Worm (Caenorhabditis elegans): ENCODE measurements around the gene nhr-234.

The nhr-234 gene

DNA sequence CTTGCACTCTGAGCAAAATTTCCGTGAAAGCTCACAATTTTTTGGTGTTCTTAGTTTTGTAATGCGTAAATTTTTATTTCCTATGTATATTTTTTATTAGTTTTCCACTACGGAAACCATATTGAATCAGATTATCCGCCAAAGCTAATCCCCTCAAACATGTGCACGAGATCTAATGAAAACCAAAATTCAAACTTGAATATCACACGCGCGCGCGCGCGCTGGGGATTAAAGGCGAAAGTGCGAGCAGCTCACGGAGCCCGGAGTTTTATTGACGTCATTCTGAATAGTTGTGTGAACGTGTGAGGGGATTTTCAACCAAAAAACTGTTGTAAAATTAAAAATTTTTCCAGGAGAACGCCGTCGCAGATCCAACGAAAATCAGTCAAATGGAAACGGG, 32.4 kb downstream of the nhr-234 start:
- no peak for TF ChIP-seq nhr-11 (tag; optimal IDR thresholded peaks at IDR 0.05)
- no peak for TF ChIP-seq nhr-23 (tag; optimal IDR thresholded peaks at IDR 0.05)
- TF ChIP-seq fos-1 (tag; optimal IDR thresholded peaks at IDR 0.05) = no peak
- no peak for TF ChIP-seq ztf-11 (tag; optimal IDR thresholded peaks at IDR 0.05)
- TF ChIP-seq elt-3 (tag; optimal IDR thresholded peaks at IDR 0.05) = no peak
- TF ChIP-seq nhr-67 (tag; optimal IDR thresholded peaks at IDR 0.05) = no peak
- TF ChIP-seq nhr-43 (tag; optimal IDR thresholded peaks at IDR 0.05; ENCODE audit: poor library complexity, severe bottlenecking) = no peak
- TF ChIP-seq snpc-4 (tag; optimal IDR thresholded peaks at IDR 0.05) = no peak
- no peak for TF ChIP-seq skn-1 (tag; optimal IDR thresholded peaks at IDR 0.05)
- TF ChIP-seq ceh-9 (tag; optimal IDR thresholded peaks at IDR 0.05) = no peak
- no peak for TF ChIP-seq tbx-2 (tag; optimal IDR thresholded peaks at IDR 0.05)
- no peak for TF ChIP-seq ztf-4 (tag; optimal IDR thresholded peaks at IDR 0.05)
- TF ChIP-seq fkh-2 (tag; optimal IDR thresholded peaks at IDR 0.05) = no peak
- no peak for TF ChIP-seq nhr-12 (tag; optimal IDR thresholded peaks at IDR 0.05)
- TF ChIP-seq ZK546.5 (tag; optimal IDR thresholded peaks at IDR 0.05) = no peak
- TF ChIP-seq ceh-28 (tag; optimal IDR thresholded peaks at IDR 0.05) = no peak
- no peak for TF ChIP-seq nhr-25 (tag; optimal IDR thresholded peaks at IDR 0.05)
- no peak for TF ChIP-seq lin-39 (tag; optimal IDR thresholded peaks at IDR 0.05)

DNA sequence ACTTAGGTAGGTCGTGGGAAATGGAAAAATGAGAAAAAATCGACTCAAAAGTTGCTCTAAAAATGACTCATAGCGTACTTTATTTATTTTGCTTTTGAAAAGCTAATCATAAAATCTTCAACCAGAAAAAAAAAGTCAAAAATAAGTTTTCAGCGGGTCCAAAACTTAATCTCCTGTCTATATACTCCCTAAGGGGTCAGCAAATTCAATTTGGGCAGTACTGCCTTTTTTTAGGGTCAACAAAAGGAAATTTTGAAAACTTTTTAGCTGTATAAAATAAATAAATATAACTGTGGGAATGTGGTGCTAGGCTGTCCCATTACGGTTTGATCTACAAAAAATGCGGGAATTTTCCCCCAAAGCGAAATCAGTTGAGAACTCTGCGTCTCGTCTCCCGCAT, 32.9 kb downstream of the nhr-234 start:
- TF ChIP-seq fkh-10 (GFP tag; optimal IDR thresholded peaks at IDR 0.05) = peak; percentile 53
- TF ChIP-seq aly-2 (tag; optimal IDR thresholded peaks at IDR 0.05) = no peak
- no peak for TF ChIP-seq elt-1 (tag; optimal IDR thresholded peaks at IDR 0.05)

ce11 chrII:12669882-12670281, 33.4 kb downstream of the nhr-234 start:
- no peak for TF ChIP-seq aly-2 (tag; optimal IDR thresholded peaks at IDR 0.05)
- no peak for TF ChIP-seq R02D3.7 (tag; optimal IDR thresholded peaks at IDR 0.05)
- no peak for TF ChIP-seq elt-1 (tag; optimal IDR thresholded peaks at IDR 0.05)
- TF ChIP-seq ZK546.5 (tag; optimal IDR thresholded peaks at IDR 0.05) = no peak
- TF ChIP-seq nhr-28 (tag; optimal IDR thresholded peaks at IDR 0.05) = no peak
- no peak for TF ChIP-seq egl-27 (tag; optimal IDR thresholded peaks at IDR 0.05)
- TF ChIP-seq snpc-4 (tag; optimal IDR thresholded peaks at IDR 0.05) = no peak
- no peak for TF ChIP-seq ceh-82 (tag; optimal IDR thresholded peaks at IDR 0.05)
- no peak for TF ChIP-seq tbx-2 (tag; optimal IDR thresholded peaks at IDR 0.05)
- TF ChIP-seq jun-1 (tag; optimal IDR thresholded peaks at IDR 0.05) = no peak
- TF ChIP-seq nhr-76 (tag; optimal IDR thresholded peaks at IDR 0.05) = no peak
- TF ChIP-seq nfya-1 (tag; optimal IDR thresholded peaks at IDR 0.05; ENCODE audit: insufficient read depth) = no peak

ce11 chrII:12670877-12671864, 34.7 kb downstream of the nhr-234 start:
- TF ChIP-seq daf-12 (tag; optimal IDR thresholded peaks at IDR 0.05) = no peak
- TF ChIP-seq egl-5 (tag; optimal IDR thresholded peaks at IDR 0.05) = no peak
- TF ChIP-seq ceh-28 (tag; optimal IDR thresholded peaks at IDR 0.05) = peak; percentile 69
- TF ChIP-seq zag-1 (tag; optimal IDR thresholded peaks at IDR 0.05) = no peak

ce11 chrII:12671892-12672291, 35.4 kb downstream of the nhr-234 start:
- TF ChIP-seq unc-62 (GFP tag; optimal IDR thresholded peaks at IDR 0.05) = no peak
- TF ChIP-seq nhr-11 (tag; optimal IDR thresholded peaks at IDR 0.05) = no peak
- TF ChIP-seq R02D3.7 (tag; optimal IDR thresholded peaks at IDR 0.05) = no peak
- peak; percentile 29 for TF ChIP-seq ceh-28 (tag; optimal IDR thresholded peaks at IDR 0.05)
- no peak for TF ChIP-seq elt-1 (tag; optimal IDR thresholded peaks at IDR 0.05)

DNA sequence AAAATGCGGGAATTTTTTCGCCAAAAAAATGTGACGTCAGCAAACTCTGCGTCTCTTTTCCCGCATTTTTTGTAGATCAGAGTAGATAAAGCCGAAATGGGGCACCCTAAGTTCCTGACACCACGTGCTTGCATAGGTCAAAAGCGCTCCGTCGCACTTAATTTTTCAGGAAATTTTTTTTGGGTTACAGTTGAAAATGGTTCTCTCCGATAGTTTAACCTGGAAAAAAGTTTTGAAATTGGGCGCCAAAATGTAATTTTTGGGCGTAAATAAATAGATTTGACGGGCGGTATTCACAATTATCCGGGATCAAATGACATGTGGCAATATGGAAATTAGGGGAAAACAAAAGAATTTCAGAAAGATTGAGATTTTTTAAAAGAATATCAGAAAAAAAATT, 36.0 kb downstream of the nhr-234 start:
- TF ChIP-seq lsy-12 (tag; optimal IDR thresholded peaks at IDR 0.05) (no peak), nfya-1 (tag; optimal IDR thresholded peaks at IDR 0.05; ENCODE audit: insufficient read depth) (no peak), egl-27 (tag; optimal IDR thresholded peaks at IDR 0.05) (no peak), lin-15B (tag; optimal IDR thresholded peaks at IDR 0.05) (peak; percentile 14), nhr-23 (tag; optimal IDR thresholded peaks at IDR 0.05) (no peak)
